Worm (Caenorhabditis elegans) whole organism, L4 larva: ENCODE measurements around the gene dop-6.
A peak's percentile ranks its signal among the peaks of the same experiment; 100 is the strongest.

Experiments
- D1046.2 ChIP-seq: fragments of 200-800 bp; sonication (Bioruptor generic); IDR thresholded peaks from 2 replicates; pipeline ENCODE4 v1.3.6; 2022; ENCODE audit warnings: missing genetic modification characterization, missing compliant biosample characterization
- F37D6.2 ChIP-seq: sonication (generic microtip); optimal IDR thresholded peaks from 2 replicates; lab custom pipeline; 2016; ENCODE audit warnings: mild to moderate bottlenecking, missing genetic modification characterization, missing compliant biosample characterization
- Y105C5A.15 ChIP-seq: fragments of 200-800 bp; sonication (Bioruptor generic); IDR thresholded peaks from 2 replicates; pipeline ENCODE4 v1.3.6; 2022; ENCODE audit warnings: missing genetic modification characterization, missing compliant biosample characterization
- Y75B8A.6 ChIP-seq: fragments of 200-800 bp; sonication (Bioruptor generic); IDR thresholded peaks from 2 replicates; pipeline ENCODE4 v1.3.6; 2022; ENCODE audit warnings: missing genetic modification reagents, missing genetic modification characterization, missing compliant biosample characterization
- ZK546.5 ChIP-seq, 2 experiments: sonication (generic microtip); optimal IDR thresholded peaks; 2 replicates each; lab custom pipeline; 2017; ENCODE audit warnings: missing biosample characterization in 2 of 2, missing genetic modification characterization in 2 of 2
- aha-1 ChIP-seq: fragments of 150-350 bp; peaks from one replicate; lab custom pipeline; 2014; ENCODE audit warnings: missing biosample characterization, missing genetic modification characterization
- arid-1 ChIP-seq: fragments of 200-800 bp; sonication (Bioruptor generic); conservative IDR thresholded peaks from 2 replicates; pipeline ENCODE4 v1.3.6; 2022; ENCODE audit warnings: missing genetic modification reagents, missing genetic modification characterization, missing compliant biosample characterization
- ceh-20 ChIP-seq: fragments of 200-800 bp; sonication (Bioruptor generic); IDR thresholded peaks from 2 replicates; pipeline ENCODE4 v1.3.6; 2022; ENCODE audit warnings: missing genetic modification reagents, missing genetic modification characterization, missing compliant biosample characterization
- ceh-28 ChIP-seq: fragments of 150-350 bp; optimal IDR thresholded peaks from 2 replicates; lab custom pipeline; 2014; ENCODE audit warnings: missing biosample characterization, missing genetic modification reagents, missing genetic modification characterization
- ceh-62 ChIP-seq: sonication (generic microtip); optimal IDR thresholded peaks from 2 replicates; lab custom pipeline; 2017; ENCODE audit warnings: missing biosample characterization, missing genetic modification characterization
- ces-1 ChIP-seq: fragments of 150-350 bp; sonication (generic microtip); optimal IDR thresholded peaks from 4 replicates; lab custom pipeline; 2014; ENCODE audit warnings: missing biosample characterization, missing genetic modification reagents, missing genetic modification characterization
- daf-12 ChIP-seq: fragments of 150-350 bp; optimal IDR thresholded peaks from 2 replicates; lab custom pipeline; 2014; ENCODE audit warnings: missing biosample characterization, missing genetic modification reagents, missing genetic modification characterization
- daf-16 ChIP-seq, 3 experiments: sonication (generic microtip); optimal IDR thresholded peaks; 2 replicates each; lab custom pipeline; 2016 to 2017; ENCODE audit warnings: missing genetic modification characterization in 3 of 3, missing genetic modification reagents in 3 of 3, mild to moderate bottlenecking in 2 of 3, missing compliant biosample characterization in 2 of 3, missing biosample characterization in 1 of 3, moderate library complexity in 1 of 3
- daf-8 ChIP-seq: fragments of 200-800 bp; sonication (Bioruptor generic); IDR thresholded peaks from 2 replicates; pipeline ENCODE4 v1.3.6; 2022; ENCODE audit warnings: missing genetic modification characterization, missing compliant biosample characterization
- dmd-9 ChIP-seq: fragments of 200-800 bp; sonication (Bioruptor generic); IDR thresholded peaks from 2 replicates; pipeline ENCODE4 v1.3.6; 2022; ENCODE audit warnings: missing genetic modification reagents, missing genetic modification characterization, missing compliant biosample characterization
- duxl-1 ChIP-seq: sonication (generic microtip); optimal IDR thresholded peaks from 2 replicates; lab custom pipeline; 2016; ENCODE audit warnings: mild to moderate bottlenecking, missing genetic modification characterization, moderate library complexity, missing compliant biosample characterization; ENCODE audit not compliant: poor library complexity
- dve-1 ChIP-seq: sonication (generic microtip); optimal IDR thresholded peaks from 2 replicates; lab custom pipeline; 2017; ENCODE audit warnings: antibody characterized with exemption, mild to moderate bottlenecking, missing genetic modification characterization, missing compliant biosample characterization; ENCODE audit not compliant: insufficient read depth
- fkh-10 ChIP-seq: fragments of 150-350 bp; optimal IDR thresholded peaks from 2 replicates; lab custom pipeline; 2014; ENCODE audit warnings: missing biosample characterization, missing genetic modification reagents, missing genetic modification characterization
- hlh-11 ChIP-seq: fragments of 200-800 bp; sonication (Bioruptor generic); optimal IDR thresholded peaks from 2 replicates; lab custom pipeline; 2018; ENCODE audit warnings: mild to moderate bottlenecking, missing genetic modification characterization, missing compliant biosample characterization
- lin-1 ChIP-seq: fragments of 200-800 bp; sonication (Bioruptor generic); IDR thresholded peaks from 2 replicates; pipeline ENCODE4 v1.3.6; 2022; ENCODE audit warnings: missing genetic modification reagents, missing genetic modification characterization, missing compliant biosample characterization
- lin-38 ChIP-seq: fragments of 200-800 bp; sonication (Bioruptor generic); IDR thresholded peaks from 2 replicates; pipeline ENCODE4 v1.3.6; 2022; ENCODE audit warnings: missing genetic modification reagents, missing genetic modification characterization, missing compliant biosample characterization
- lsy-2 ChIP-seq, 2 experiments: fragments of 150-350 bp in 1 of 2; sonication (generic microtip) in 1 of 2; optimal IDR thresholded peaks; 2 replicates each; lab custom pipeline; 2014 to 2017; ENCODE audit warnings: missing biosample characterization in 2 of 2, missing genetic modification characterization in 2 of 2
- mdl-1 ChIP-seq, 2 experiments: fragments of 150-350 bp in 1 of 2; sonication (generic microtip) in 1 of 2; optimal IDR thresholded peaks; 2 replicates each; lab custom pipeline; 2014 to 2017; ENCODE audit warnings: missing biosample characterization in 2 of 2, missing genetic modification characterization in 2 of 2
- mdt-29 ChIP-seq: fragments of 200-800 bp; sonication (Bioruptor generic); IDR thresholded peaks from 2 replicates; pipeline ENCODE4 v1.3.6; 2022; ENCODE audit warnings: missing genetic modification reagents, missing genetic modification characterization, missing compliant biosample characterization
- mxl-3 ChIP-seq: fragments of 200-800 bp; sonication (Bioruptor generic); optimal IDR thresholded peaks from 2 replicates; lab custom pipeline; 2018; ENCODE audit warnings: mild to moderate bottlenecking, missing genetic modification characterization, missing compliant biosample characterization
- nhr-11 ChIP-seq: fragments of 150-350 bp; optimal IDR thresholded peaks from 2 replicates; lab custom pipeline; 2014; ENCODE audit warnings: missing biosample characterization, missing genetic modification characterization
- nhr-237 ChIP-seq: sonication (generic microtip); optimal IDR thresholded peaks from 2 replicates; lab custom pipeline; 2017; ENCODE audit warnings: missing biosample characterization, missing genetic modification characterization
- nhr-25 ChIP-seq: sonication (generic microtip); optimal IDR thresholded peaks from 2 replicates; lab custom pipeline; 2017; ENCODE audit warnings: missing genetic modification characterization, mild to moderate bottlenecking, missing compliant biosample characterization, antibody characterized with exemption, moderate library complexity, borderline replicate concordance; ENCODE audit not compliant: insufficient read depth
- nhr-28 ChIP-seq: fragments of 150-350 bp; optimal IDR thresholded peaks from 2 replicates; lab custom pipeline; 2014; ENCODE audit warnings: missing biosample characterization, missing genetic modification characterization
- nhr-6 ChIP-seq: fragments of 150-350 bp; optimal IDR thresholded peaks from 2 replicates; lab custom pipeline; 2014; ENCODE audit warnings: missing biosample characterization, missing genetic modification characterization
- pha-4 ChIP-seq, 2 experiments: fragments of 150-350 bp in 1 of 2; fragments of 200-800 bp in 1 of 2; sonication (Bioruptor generic) in 1 of 2; IDR thresholded peaks in 1 of 2; optimal IDR thresholded peaks in 1 of 2; 2 replicates each; pipeline versions ENCODE4 v1.3.6 to Lab custom; 2014 to 2022; ENCODE audit warnings: missing genetic modification characterization in 2 of 2, missing genetic modification reagents in 2 of 2, missing biosample characterization in 1 of 2, missing compliant biosample characterization in 1 of 2
- php-3 ChIP-seq: fragments of 200-800 bp; sonication (Bioruptor generic); IDR thresholded peaks from 2 replicates; pipeline ENCODE4 v1.3.6; 2022; ENCODE audit warnings: missing genetic modification reagents, missing genetic modification characterization, missing compliant biosample characterization
- pqm-1 ChIP-seq: sonication (generic microtip); optimal IDR thresholded peaks from 2 replicates; lab custom pipeline; 2017; ENCODE audit warnings: missing biosample characterization, missing genetic modification characterization
- saeg-2 ChIP-seq: fragments of 200-800 bp; sonication (Bioruptor generic); IDR thresholded peaks from 2 replicates; pipeline ENCODE4 v1.3.6; 2022; ENCODE audit warnings: missing genetic modification reagents, missing genetic modification characterization, missing compliant biosample characterization
- tag-97 ChIP-seq: fragments of 200-800 bp; sonication (Bioruptor generic); IDR thresholded peaks from 2 replicates; pipeline ENCODE4 v1.3.6; 2022; ENCODE audit warnings: missing genetic modification characterization, missing compliant biosample characterization
- unc-39 ChIP-seq: sonication (generic microtip); optimal IDR thresholded peaks from 2 replicates; lab custom pipeline; 2017; ENCODE audit warnings: missing biosample characterization, missing genetic modification characterization
- unc-62 ChIP-seq, 3 experiments: fragments of 150-350 bp in 1 of 3; sonication (generic microtip); optimal IDR thresholded peaks in 2 of 3; peaks in 1 of 3; 1 replicate in 1 of 3; 2 replicates in 2 of 3; lab custom pipeline; 2014 to 2017; ENCODE audit warnings: missing biosample characterization in 3 of 3, missing genetic modification characterization in 3 of 3, missing genetic modification reagents in 3 of 3, missing genotype in 1 of 3
- vab-7 ChIP-seq: fragments of 200-800 bp; sonication (Bioruptor generic); IDR thresholded peaks from 2 replicates; pipeline ENCODE4 v1.3.6; 2022; ENCODE audit warnings: missing genetic modification reagents, missing genetic modification characterization, missing compliant biosample characterization
- zfp-3 ChIP-seq: fragments of 200-800 bp; sonication (Bioruptor generic); conservative IDR thresholded peaks from 2 replicates; pipeline ENCODE4 v1.3.6; 2022; ENCODE audit warnings: missing genetic modification reagents, missing genetic modification characterization, missing compliant biosample characterization

The dop-6 gene

DNA sequence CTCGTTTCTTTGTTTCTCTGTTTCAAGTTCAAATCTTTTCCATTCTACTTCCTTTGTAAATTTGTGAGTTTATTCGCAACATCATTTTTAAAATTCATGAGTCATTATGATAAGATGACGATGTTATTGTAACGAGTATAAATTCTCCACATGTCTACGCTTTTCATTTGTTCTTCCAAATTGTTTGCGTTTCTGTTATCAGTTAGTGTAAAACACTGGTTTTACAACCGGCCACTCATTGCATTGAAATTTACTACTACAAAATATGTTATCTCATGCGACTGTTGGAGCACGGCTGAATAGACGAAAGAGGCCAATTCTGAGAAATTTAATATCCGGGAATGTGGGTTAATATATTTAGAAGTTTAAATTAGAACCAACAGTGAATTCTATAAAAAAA is 38.3 kb upstream of the dop-6 start, which contains the start of gene C52B9.19 (continued):
- peak; percentile 1 for TF ChIP-seq hlh-11
- TF ChIP-seq ceh-62 (tag; lab: Kevin White, UChicago) = no peak
- no peak for TF ChIP-seq nhr-11 (tag; lab: Kevin White, UChicago)
- peak; percentile 7 for TF ChIP-seq aha-1 (tag; lab: Kevin White, UChicago)
- TF ChIP-seq mdl-1 (tag; optimal IDR thresholded peaks at IDR 0.05; lab: Kevin White, UChicago) = no peak
- no peak for TF ChIP-seq daf-12
- TF ChIP-seq unc-39 (tag; lab: Kevin White, UChicago) = no peak
- TF ChIP-seq ces-1 (GFP tag; lab: Kevin White, UChicago) = no peak
- no peak for TF ChIP-seq D1046.2
- TF ChIP-seq Y75B8A.6 (GFP tag; lab: Robert Waterston, UW) = no peak
- TF ChIP-seq nhr-25 (tag; lab: Kevin White, UChicago) = no peak
- peak; percentile 30 for TF ChIP-seq pqm-1 (tag; lab: Kevin White, UChicago)
- TF ChIP-seq dmd-9 (GFP tag; lab: Robert Waterston, UW) = no peak
- TF ChIP-seq ceh-28 (tag; lab: Kevin White, UChicago) = no peak
- no peak for TF ChIP-seq mxl-3 (GFP tag; lab: Kevin White, UChicago)
- no peak for TF ChIP-seq lin-1 (GFP tag; lab: Robert Waterston, UW)
- no peak for TF ChIP-seq nhr-6
- TF ChIP-seq mdt-29 = no peak
- peak in 1 of 2 experiments; percentile 76 for TF ChIP-seq unc-62 (GFP tag; optimal IDR thresholded peaks at IDR 0.05 in 1 of 2; lab: Kevin White, UChicago)
- no peak for TF ChIP-seq unc-62 (tag; optimal IDR thresholded peaks at IDR 0.05; lab: Kevin White, UChicago)
- TF ChIP-seq pha-4 (GFP tag; IDR thresholded peaks at IDR 0.05; lab: Robert Waterston, UW) = no peak
- no peak for TF ChIP-seq pha-4 (tag; optimal IDR thresholded peaks at IDR 0.05; lab: Kevin White, UChicago)
- TF ChIP-seq ZK546.5 (tag; optimal IDR thresholded peaks at IDR 0.05; lab: Kevin White, UChicago) = no peak
- TF ChIP-seq vab-7 = no peak
- TF ChIP-seq tag-97 (GFP tag; lab: Robert Waterston, UW) = no peak
- no peak for TF ChIP-seq daf-16 (GFP tag; optimal IDR thresholded peaks at IDR 0.05; lab: Kevin White, UChicago)
- TF ChIP-seq daf-16 (tag; optimal IDR thresholded peaks at IDR 0.05; lab: Kevin White, UChicago) = peak; percentile 53
- TF ChIP-seq daf-8 = no peak
- no peak for TF ChIP-seq zfp-3
- no peak for TF ChIP-seq nhr-237 (tag; lab: Kevin White, UChicago)
- no peak for TF ChIP-seq lsy-2 (tag; optimal IDR thresholded peaks at IDR 0.05; lab: Kevin White, UChicago)
- no peak for TF ChIP-seq duxl-1
- TF ChIP-seq fkh-10 = no peak
- no peak for TF ChIP-seq ceh-20 (GFP tag; lab: Robert Waterston, UW)
- TF ChIP-seq Y105C5A.15 (GFP tag; lab: Robert Waterston, UW) = no peak
- peak; percentile 4 for TF ChIP-seq dve-1
- TF ChIP-seq arid-1 (GFP tag; lab: Robert Waterston, UW) = no peak

DNA sequence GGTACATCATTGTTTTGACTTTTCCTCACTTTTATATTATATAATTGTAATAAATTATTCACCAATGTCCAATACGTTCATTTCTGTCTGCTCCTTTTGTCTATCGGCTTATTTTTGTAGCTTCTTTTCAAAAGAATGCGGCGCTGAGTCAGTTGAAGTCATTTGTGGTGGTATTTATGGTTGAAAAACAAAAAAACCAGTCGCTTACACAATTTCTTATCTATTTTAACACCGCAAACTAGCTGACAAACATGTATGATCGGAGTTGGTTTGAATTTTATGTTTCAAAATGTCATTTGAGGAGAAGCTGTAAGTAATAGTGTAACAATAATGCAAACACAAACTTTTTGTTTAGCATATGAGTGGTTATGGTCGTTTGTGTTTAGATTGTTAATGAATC is 36.7 kb upstream of the dop-6 start, which contains the start of gene ets-10:
ets-10 (plus strand) TSS at position 201 of the 400 bp plus-strand sequence.
- TF ChIP-seq daf-16 (GFP tag; optimal IDR thresholded peaks at IDR 0.05; lab: Kevin White, UChicago) (no peak), daf-16 (tag; optimal IDR thresholded peaks at IDR 0.05; lab: Kevin White, UChicago) (peak; percentile 82), lin-1 (GFP tag; lab: Robert Waterston, UW) (no peak), F37D6.2 (tag; lab: Kevin White, UChicago) (no peak), saeg-2 (GFP tag; lab: Robert Waterston, UW) (no peak), dve-1 (peak; percentile 31), nhr-6 (peak; percentile 56), lin-38 (GFP tag; lab: Robert Waterston, UW) (no peak), pqm-1 (tag; lab: Kevin White, UChicago) (peak; percentile 52), php-3 (peak; percentile 46; the same call in 1 of the 2 replicates), nhr-28 (tag; lab: Kevin White, UChicago) (peak; percentile 65)
